Worm (Caenorhabditis elegans): ENCODE measurements around the gene spas-1.

- no peak for TF ChIP-seq ceh-82 (tag; optimal IDR thresholded peaks at IDR 0.05)
- TF ChIP-seq ets-5 (GFP tag; IDR thresholded peaks at IDR 0.05) = no peak
- no peak for TF ChIP-seq elt-2 (tag; optimal IDR thresholded peaks at IDR 0.05)
- no peak for TF ChIP-seq fkh-8 (tag; optimal IDR thresholded peaks at IDR 0.05)
- no peak for TF ChIP-seq irx-1 (tag; optimal IDR thresholded peaks at IDR 0.05)
- no peak for TF ChIP-seq zag-1 (tag; optimal IDR thresholded peaks at IDR 0.05)
- no peak for TF ChIP-seq C16A3.4 (tag; optimal IDR thresholded peaks at IDR 0.05)
- TF ChIP-seq pax-3 (tag; optimal IDR thresholded peaks at IDR 0.05) = no peak
- TF ChIP-seq elt-3 (tag; optimal IDR thresholded peaks at IDR 0.05) = no peak
Measured at ce11 chrV:9217158-9217557, 41.6 kb downstream of the spas-1 start, which contains the start of gene pacs-1.

Measured in whole organism, L1 larva.